Worm (Caenorhabditis elegans) whole organism, early embryonic: ENCODE measurements around the gene Y37A1B.7.

Source experiments
- B0310.2 ChIP-seq: sonication (generic microtip); optimal IDR thresholded peaks from 2 replicates; lab custom pipeline; 2016; ENCODE audit warnings: mild to moderate bottlenecking, missing genetic modification characterization, missing compliant biosample characterization
- ama-1 ChIP-seq: fragments of 150-350 bp; optimal IDR thresholded peaks from 2 replicates; lab custom pipeline; 2014
- ceh-13 ChIP-seq: fragments of 200-800 bp; sonication (Bioruptor generic); optimal IDR thresholded peaks from 2 replicates; lab custom pipeline; 2018; ENCODE audit warnings: mild to moderate bottlenecking, missing genetic modification characterization, missing compliant biosample characterization
- ceh-36 ChIP-seq: sonication (generic microtip); optimal IDR thresholded peaks from 2 replicates; lab custom pipeline; 2016; ENCODE audit warnings: missing genetic modification characterization, inconsistent platforms, missing compliant biosample characterization
- flt-1 ChIP-seq: fragments of 200-800 bp; sonication (Bioruptor generic); IDR thresholded peaks from 2 replicates; pipeline ENCODE4 v1.3.6; 2022; ENCODE audit warnings: missing genetic modification characterization, missing compliant biosample characterization
- hmg-4 ChIP-seq: fragments of 200-800 bp; sonication (Bioruptor generic); optimal IDR thresholded peaks from 2 replicates; lab custom pipeline; 2018; ENCODE audit warnings: mild to moderate bottlenecking, missing genetic modification characterization, missing compliant biosample characterization
- hnd-1 ChIP-seq: sonication (generic microtip); optimal IDR thresholded peaks from 2 replicates; lab custom pipeline; 2016; ENCODE audit warnings: missing genetic modification characterization, missing compliant biosample characterization
- pes-1 ChIP-seq: fragments of 200-800 bp; sonication (Bioruptor generic); IDR thresholded peaks from 2 replicates; pipeline ENCODE4 v1.3.6; 2022; ENCODE audit warnings: missing genetic modification reagents, missing genetic modification characterization, missing compliant biosample characterization
- scrt-1 ChIP-seq: fragments of 200-800 bp; sonication (Bioruptor generic); IDR thresholded peaks from 2 replicates; pipeline ENCODE4 v1.3.6; 2022; ENCODE audit warnings: missing genetic modification characterization, missing compliant biosample characterization
- sea-1 ChIP-seq: fragments of 200-800 bp; sonication (Bioruptor generic); conservative IDR thresholded peaks from 2 replicates; pipeline ENCODE4 v1.3.6; 2022; ENCODE audit warnings: missing genetic modification characterization, missing compliant biosample characterization
- tbx-37 ChIP-seq: fragments of 200-800 bp; sonication (Bioruptor generic); conservative IDR thresholded peaks from 2 replicates; pipeline ENCODE4 v1.3.6; 2022; ENCODE audit warnings: missing genetic modification reagents, missing genetic modification characterization, missing compliant biosample characterization
- tra-4 ChIP-seq: sonication (generic microtip); optimal IDR thresholded peaks from 2 replicates; lab custom pipeline; 2017; ENCODE audit warnings: missing genetic modification characterization, missing compliant biosample characterization

- TF ChIP-seq hmg-4 (GFP tag; lab: Kevin White, UChicago) = no peak
- TF ChIP-seq hnd-1 (tag; lab: Kevin White, UChicago) = no peak
- TF ChIP-seq ama-1 (lab: Kevin White, UChicago) = no peak
- no peak for TF ChIP-seq flt-1 (GFP tag; lab: Robert Waterston, UW)
- no peak for TF ChIP-seq ceh-13
- TF ChIP-seq pes-1 (GFP tag; lab: Robert Waterston, UW) = no peak
- no peak for TF ChIP-seq tbx-37
- no peak for TF ChIP-seq tra-4 (tag; lab: Kevin White, UChicago)
- TF ChIP-seq B0310.2 (tag; lab: Kevin White, UChicago) = no peak
- no peak for TF ChIP-seq ceh-36 (tag; lab: Kevin White, UChicago)
- TF ChIP-seq scrt-1 = no peak
- no peak for TF ChIP-seq sea-1 (GFP tag; lab: Robert Waterston, UW)
Observed at ce11 chrIV:14089749-14090148, 46.2 kb upstream of the Y37A1B.7 start.
